In the genomic region with DNA sequence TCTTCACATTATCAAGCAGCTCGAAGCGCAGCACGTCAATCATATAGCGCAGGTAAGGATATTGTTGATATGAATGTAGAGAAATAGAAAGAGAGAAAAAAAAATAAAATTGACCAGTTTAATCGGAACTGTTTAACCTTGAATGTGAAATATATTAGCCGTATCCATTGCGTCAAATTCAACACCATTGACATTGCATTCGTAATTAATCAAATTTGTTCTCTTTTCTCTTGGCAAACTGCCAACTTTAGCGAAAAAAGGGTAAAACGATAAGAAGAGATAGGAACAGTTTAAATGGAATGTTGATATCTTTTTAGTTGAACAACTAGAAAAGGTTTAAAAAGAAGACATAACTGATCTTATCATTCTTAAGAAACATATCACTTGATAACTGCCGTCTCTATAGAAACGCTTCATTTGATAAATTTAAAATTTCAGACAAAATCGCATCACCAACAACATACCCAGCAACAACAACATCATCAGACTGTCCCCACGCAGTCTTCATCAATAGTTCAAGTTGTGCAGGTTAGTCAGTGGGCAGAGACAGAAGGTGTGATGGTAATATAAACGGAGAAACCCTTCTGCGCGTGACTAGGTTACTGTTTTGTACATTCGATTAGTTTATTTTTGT, we compare ENCODE assay signal across 5 worm cellular contexts.
TF ChIP-seq lines count a peak whose summit lies in the region.

No protein-coding gene starts in this region.

TF ChIP-seq in whole organism, L1 larva, 84 proteins besides CTCF, POLR2A, EP300 and RAD21 (continues in another document):
- TF ChIP-seq mdl-1 (tag; optimal IDR thresholded peaks at IDR 0.05; lab: Kevin White, UChicago) (no peak), fkh-10 (GFP tag; optimal IDR thresholded peaks at IDR 0.05; lab: Kevin White, UChicago) (no peak), unc-62 (GFP tag; optimal IDR thresholded peaks at IDR 0.05; lab: Kevin White, UChicago) (no peak), ceh-8 (GFP tag; optimal IDR thresholded peaks at IDR 0.05; lab: Kevin White, UChicago) (no peak), nhr-47 (tag; optimal IDR thresholded peaks at IDR 0.05; lab: Kevin White, UChicago) (no peak), nhr-85 (tag; lab: Kevin White, UChicago) (peak; percentile 93), mep-1 (tag; optimal IDR thresholded peaks at IDR 0.05; lab: Kevin White, UChicago) (peak; percentile 37), nhr-19 (GFP tag; conservative IDR thresholded peaks at IDR 0.05; lab: Robert Waterston, UW) (0 out of 2 replicates have a peak, but pooled peaks have one; percentile 12), unc-30 (tag; optimal IDR thresholded peaks at IDR 0.05; lab: Kevin White, UChicago) (no peak), ztf-11 (tag; optimal IDR thresholded peaks at IDR 0.05; lab: Kevin White, UChicago) (no peak), snu-23 (GFP tag; optimal IDR thresholded peaks at IDR 0.05; lab: Kevin White, UChicago) (peak; percentile 35), lsy-2 (tag; optimal IDR thresholded peaks at IDR 0.05; lab: Kevin White, UChicago) (peak; percentile 14 to 20), elt-3 (tag; optimal IDR thresholded peaks at IDR 0.05; lab: Kevin White, UChicago) (peak in 5 of 6 experiments; percentile 40 to 82 (median 52)), irx-1 (tag; optimal IDR thresholded peaks at IDR 0.05; lab: Kevin White, UChicago) (peak; percentile 55), lin-14 (GFP tag; optimal IDR thresholded peaks at IDR 0.05; lab: Kevin White, UChicago) (peak; percentile 68), nhr-20 (tag; optimal IDR thresholded peaks at IDR 0.05; lab: Kevin White, UChicago) (peak; percentile 1)

TF ChIP-seq in whole organism, L2 larva, 48 proteins besides CTCF, POLR2A, EP300 and RAD21 (continues in another document):
- TF ChIP-seq ZK546.5 (tag; optimal IDR thresholded peaks at IDR 0.05; lab: Kevin White, UChicago) (no peak), ceh-16 (tag; optimal IDR thresholded peaks at IDR 0.05; lab: Kevin White, UChicago) (peak; percentile 26), nhr-237 (tag; optimal IDR thresholded peaks at IDR 0.05; lab: Kevin White, UChicago) (no peak), nhr-77 (tag; optimal IDR thresholded peaks at IDR 0.05; lab: Kevin White, UChicago) (no peak), ceh-82 (tag; optimal IDR thresholded peaks at IDR 0.05; lab: Kevin White, UChicago) (no peak), nhr-25 (tag; optimal IDR thresholded peaks at IDR 0.05; lab: Kevin White, UChicago) (peak; percentile 88), F13H6.1 (tag; optimal IDR thresholded peaks at IDR 0.05; lab: Kevin White, UChicago) (peak; percentile 22), nhr-21 (tag; optimal IDR thresholded peaks at IDR 0.05; lab: Kevin White, UChicago) (peak; percentile 79), ama-1 (optimal IDR thresholded peaks at IDR 0.05; lab: Kevin White, UChicago) (no peak), unc-62 (GFP tag; optimal IDR thresholded peaks at IDR 0.05; lab: Kevin White, UChicago) (no peak), egl-27 (tag; optimal IDR thresholded peaks at IDR 0.05; lab: Kevin White, UChicago) (peak; percentile 66), unc-55 (GFP tag; optimal IDR thresholded peaks at IDR 0.05; lab: Kevin White, UChicago) (no peak), blmp-1 (tag; optimal IDR thresholded peaks at IDR 0.05; lab: Kevin White, UChicago; ENCODE audit: insufficient read depth) (peak; percentile 71), peb-1 (tag; optimal IDR thresholded peaks at IDR 0.05; lab: Kevin White, UChicago) (no peak), nhr-6 (tag; optimal IDR thresholded peaks at IDR 0.05; lab: Kevin White, UChicago) (peak; percentile 38), lin-11 (tag; optimal IDR thresholded peaks at IDR 0.05; lab: Kevin White, UChicago) (no peak), nhr-23 (tag; optimal IDR thresholded peaks at IDR 0.05; lab: Kevin White, UChicago) (no peak), crh-2 (tag; optimal IDR thresholded peaks at IDR 0.05; lab: Kevin White, UChicago) (peak; percentile 63)

TF ChIP-seq in whole organism, L3 larva, 47 proteins besides CTCF, POLR2A, EP300 and RAD21:
- TF ChIP-seq lin-39 (tag; optimal IDR thresholded peaks at IDR 0.05; lab: Kevin White, UChicago), result no peak
- peak; percentile 72 for TF ChIP-seq nhr-43 (tag; optimal IDR thresholded peaks at IDR 0.05; lab: Kevin White, UChicago; ENCODE audit: poor library complexity, severe bottlenecking)
- TF ChIP-seq nhr-67 (tag; optimal IDR thresholded peaks at IDR 0.05; lab: Kevin White, UChicago), result no peak
- peak; percentile 76 for TF ChIP-seq nhr-23 (tag; optimal IDR thresholded peaks at IDR 0.05; lab: Kevin White, UChicago)
- TF ChIP-seq mml-1 (tag; optimal IDR thresholded peaks at IDR 0.05; lab: Kevin White, UChicago), result no peak
- peak; percentile 90 for TF ChIP-seq nhr-25 (tag; optimal IDR thresholded peaks at IDR 0.05; lab: Kevin White, UChicago)
- TF ChIP-seq ztf-11 (tag; optimal IDR thresholded peaks at IDR 0.05; lab: Kevin White, UChicago), result no peak
- TF ChIP-seq ceh-16 (tag; optimal IDR thresholded peaks at IDR 0.05; lab: Kevin White, UChicago), result no peak
- no peak for TF ChIP-seq ceh-82 (tag; optimal IDR thresholded peaks at IDR 0.05; lab: Kevin White, UChicago)
- TF ChIP-seq elt-3 (tag; optimal IDR thresholded peaks at IDR 0.05; lab: Kevin White, UChicago), result peak in 1 of 3 experiments; percentile 81
- TF ChIP-seq unc-39 (tag; optimal IDR thresholded peaks at IDR 0.05; lab: Kevin White, UChicago), result no peak
TF ChIP-seq in whole organism, L3 larva: peak in this region for 4.

TF ChIP-seq in whole organism, L4 larva, 104 proteins besides CTCF, POLR2A, EP300 and RAD21:
- no peak for TF ChIP-seq ztf-11 (tag; optimal IDR thresholded peaks at IDR 0.05; lab: Kevin White, UChicago)
- peak; percentile 20 for TF ChIP-seq hlh-30 (tag; optimal IDR thresholded peaks at IDR 0.05; lab: Kevin White, UChicago; ENCODE audit: insufficient read depth)
- TF ChIP-seq fkh-10 (GFP tag; optimal IDR thresholded peaks at IDR 0.05; lab: Kevin White, UChicago), result no peak
- TF ChIP-seq nhr-25 (tag; optimal IDR thresholded peaks at IDR 0.05; lab: Kevin White, UChicago; ENCODE audit: borderline replicate concordance, insufficient read depth), result peak; percentile 88
- peak; percentile 2 for TF ChIP-seq hlh-11 (tag; optimal IDR thresholded peaks at IDR 0.05; lab: Kevin White, UChicago)
- no peak for TF ChIP-seq skn-1 (tag; optimal IDR thresholded peaks at IDR 0.05; lab: Kevin White, UChicago)
- peak; percentile 79 for TF ChIP-seq aha-1 (tag; lab: Kevin White, UChicago)
- no peak for TF ChIP-seq madf-5 (GFP tag; IDR thresholded peaks at IDR 0.05; lab: Robert Waterston, UW)
- no peak for TF ChIP-seq nhr-77 (tag; optimal IDR thresholded peaks at IDR 0.05; lab: Kevin White, UChicago)
- peak; percentile 30 for TF ChIP-seq mep-1 (tag; optimal IDR thresholded peaks at IDR 0.05; lab: Kevin White, UChicago)
- TF ChIP-seq unc-62 (GFP tag; optimal IDR thresholded peaks at IDR 0.05 in 1 of 2; lab: Kevin White, UChicago), result peak in 1 of 2 experiments; percentile 80
- TF ChIP-seq unc-62 (tag; optimal IDR thresholded peaks at IDR 0.05; lab: Kevin White, UChicago), result no peak
- TF ChIP-seq nhr-28 (tag; optimal IDR thresholded peaks at IDR 0.05; lab: Kevin White, UChicago), result peak; percentile 63
- no peak for TF ChIP-seq vab-7 (GFP tag; IDR thresholded peaks at IDR 0.05; lab: Robert Waterston, UW)
- TF ChIP-seq php-3 (GFP tag; IDR thresholded peaks at IDR 0.05; lab: Robert Waterston, UW), result no peak

TF ChIP-seq in whole organism, young adult, 124 proteins besides CTCF, POLR2A, EP300 and RAD21:
- TF ChIP-seq snpc-1.3 (tag; optimal IDR thresholded peaks at IDR 0.05; lab: Kevin White, UChicago; ENCODE audit: insufficient read depth) (no peak), nhr-27 (tag; optimal IDR thresholded peaks at IDR 0.05; lab: Kevin White, UChicago) (no peak), F55B11.4 (tag; optimal IDR thresholded peaks at IDR 0.05; lab: Kevin White, UChicago; ENCODE audit: borderline replicate concordance, insufficient read depth) (no peak), athp-1 (tag; optimal IDR thresholded peaks at IDR 0.05; lab: Kevin White, UChicago) (no peak), D2030.7 (GFP tag; IDR thresholded peaks at IDR 0.05; lab: Robert Waterston, UW) (no peak), K12H6.12 (tag; optimal IDR thresholded peaks at IDR 0.05; lab: Kevin White, UChicago) (no peak), lin-40 (tag; optimal IDR thresholded peaks at IDR 0.05; lab: Kevin White, UChicago) (peak; percentile 10), egl-18 (GFP tag; IDR thresholded peaks at IDR 0.05; lab: Robert Waterston, UW) (no peak), ztf-26 (tag; optimal IDR thresholded peaks at IDR 0.05; lab: Kevin White, UChicago) (peak; percentile 3), gei-17 (GFP tag; optimal IDR thresholded peaks at IDR 0.05; lab: Kevin White, UChicago) (no peak), madf-3 (GFP tag; IDR thresholded peaks at IDR 0.05; lab: Robert Waterston, UW) (no peak), F57A8.1 (GFP tag; optimal IDR thresholded peaks at IDR 0.05; lab: Kevin White, UChicago) (no peak), Y95B8A.8 (GFP tag; IDR thresholded peaks at IDR 0.05; lab: Robert Waterston, UW) (no peak), B0035.1 (tag; optimal IDR thresholded peaks at IDR 0.05; lab: Kevin White, UChicago) (no peak), lsy-27 (tag; optimal IDR thresholded peaks at IDR 0.05; lab: Kevin White, UChicago; ENCODE audit: borderline replicate concordance, insufficient read depth) (no peak), attf-3 (GFP tag; conservative IDR thresholded peaks at IDR 0.05; lab: Robert Waterston, UW) (no peak), egl-44 (GFP tag; IDR thresholded peaks at IDR 0.05; lab: Robert Waterston, UW) (no peak), zfh-2 (GFP tag; conservative IDR thresholded peaks at IDR 0.05; lab: Robert Waterston, UW) (no peak), somi-1 (GFP tag; optimal IDR thresholded peaks at IDR 0.05; lab: Kevin White, UChicago) (peak; percentile 38), mxl-1 (tag; optimal IDR thresholded peaks at IDR 0.05; lab: Kevin White, UChicago) (no peak), nfyb-1 (GFP tag; IDR thresholded peaks at IDR 0.05; lab: Robert Waterston, UW) (no peak), lir-1 (GFP tag; conservative IDR thresholded peaks at IDR 0.05; lab: Robert Waterston, UW) (no peak), tbp1 (GFP tag; optimal IDR thresholded peaks at IDR 0.05; lab: Kevin White, UChicago) (no peak), snpc-1.1 (tag; optimal IDR thresholded peaks at IDR 0.05; lab: Kevin White, UChicago; ENCODE audit: insufficient read depth) (no peak), ekl-4 (GFP tag; IDR thresholded peaks at IDR 0.05; lab: Robert Waterston, UW) (no peak)
